Fruit fly (Drosophila melanogaster): ENCODE results near the gene CG12499.

dm6 chr3R:22402355-22402754 lies 44.0 kb downstream of the CG12499 start, which contains the start of gene CG13856:
- TF ChIP-seq Ets98B (GFP tag; IDR thresholded peaks at IDR 0.05), result no peak
- no peak for TF ChIP-seq rn (GFP tag; IDR thresholded peaks at IDR 0.05)
- no peak for TF ChIP-seq Pif1A (GFP tag; optimal IDR thresholded peaks at IDR 0.05)
- TF ChIP-seq CG14655 (GFP tag; optimal IDR thresholded peaks at IDR 0.05), result no peak
- no peak for TF ChIP-seq CG10348 (GFP tag; IDR thresholded peaks at IDR 0.05)

All from whole organism, pupa.